Fruit fly (Drosophila melanogaster): ENCODE data around the gene Fancm.
A peak's percentile ranks its signal among the peaks of the same experiment; 100 is the strongest.

Gene Fancm

DNA sequence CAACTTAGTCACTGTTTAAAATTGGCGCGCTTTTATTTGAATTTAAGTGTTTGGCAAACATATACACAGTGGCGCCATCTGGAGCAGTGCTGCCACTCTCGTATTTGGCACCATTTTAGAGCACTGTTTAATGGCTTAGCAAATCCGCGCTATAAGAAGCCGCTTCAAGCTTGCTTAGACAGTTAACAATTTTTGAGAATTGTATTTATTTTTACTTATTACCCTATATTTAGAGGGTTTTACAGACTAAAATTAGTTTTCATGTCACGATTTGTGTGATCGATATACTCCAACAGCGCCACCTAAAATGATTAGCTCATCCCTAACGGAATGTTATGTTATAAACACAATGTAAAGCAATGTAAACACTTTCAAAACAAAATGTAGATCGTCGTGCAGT, at the start of gene Fancm (continued):
- TF ChIP-seq CG9797 (GFP tag; optimal IDR thresholded peaks at IDR 0.05) (peak; percentile 67), Bdp1 (GFP tag; optimal IDR thresholded peaks at IDR 0.05) (peak; percentile 58), CG12071 (GFP tag; optimal IDR thresholded peaks at IDR 0.05) (no peak), fru (optimal IDR thresholded peaks at IDR 0.05) (no peak), Mad (GFP tag; optimal IDR thresholded peaks at IDR 0.05) (peak; percentile 45), ERR (GFP tag; optimal IDR thresholded peaks at IDR 0.05) (peak; percentile 54), Doc3 (GFP tag; IDR thresholded peaks at IDR 0.05; ENCODE audit: partially characterized antibody) (peak; percentile 58; the same call in 2 of the 3 replicates), gcm2 (GFP tag; optimal IDR thresholded peaks at IDR 0.05) (no peak), CG17802 (tag; optimal IDR thresholded peaks at IDR 0.05) (peak; percentile 27), CTCF (GFP tag; optimal IDR thresholded peaks at IDR 0.05) (peak; percentile 98), CG6791 (GFP tag; IDR thresholded peaks at IDR 0.05; ENCODE audit: partially characterized antibody) (peak; percentile 65; the same call in 2 of the 3 replicates), Bgb (GFP tag; IDR thresholded peaks at IDR 0.05; ENCODE audit: partially characterized antibody) (peak; percentile 51), da (GFP tag; optimal IDR thresholded peaks at IDR 0.05) (peak; percentile 52), gsb-n (tag; optimal IDR thresholded peaks at IDR 0.05) (no peak), slou (GFP tag; optimal IDR thresholded peaks at IDR 0.05) (peak; percentile 57), btn (GFP tag; optimal IDR thresholded peaks at IDR 0.05) (peak; percentile 23), her (GFP tag; optimal IDR thresholded peaks at IDR 0.05) (peak; percentile 62), org-1 (GFP tag; optimal IDR thresholded peaks at IDR 0.05) (no peak), CG32532 (GFP tag; IDR thresholded peaks at IDR 0.05) (peak; percentile 57; the same call in 1 of the 2 replicates), D19B (GFP tag; optimal IDR thresholded peaks at IDR 0.05) (no peak), seq (GFP tag; IDR thresholded peaks at IDR 0.05) (no peak), pros (GFP tag; optimal IDR thresholded peaks at IDR 0.05) (no peak), Sox102F (GFP tag; optimal IDR thresholded peaks at IDR 0.05) (peak; percentile 45), CG9609 (GFP tag; optimal IDR thresholded peaks at IDR 0.05) (peak; percentile 77), Deaf1 (tag; optimal IDR thresholded peaks at IDR 0.05) (no peak), ind (GFP tag; optimal IDR thresholded peaks at IDR 0.05) (peak; percentile 68), CG10654 (GFP tag; optimal IDR thresholded peaks at IDR 0.05) (peak; percentile 54), CG12299 (tag; optimal IDR thresholded peaks at IDR 0.05) (no peak), sqz (GFP tag; optimal IDR thresholded peaks at IDR 0.05) (no peak), CG12744 (GFP tag; optimal IDR thresholded peaks at IDR 0.05) (peak; percentile 59), Hey (tag; optimal IDR thresholded peaks at IDR 0.05) (no peak), Atf-2 (GFP tag; optimal IDR thresholded peaks at IDR 0.05) (peak; percentile 62), CG3995 (GFP tag; optimal IDR thresholded peaks at IDR 0.05) (peak; percentile 84), Meics (GFP tag; optimal IDR thresholded peaks at IDR 0.05) (peak; percentile 50), CG42726 (GFP tag; IDR thresholded peaks at IDR 0.05; ENCODE audit: partially characterized antibody) (peak; percentile 69), CG1024 (GFP tag; IDR thresholded peaks at IDR 0.05) (no peak), CG8765 (GFP tag; IDR thresholded peaks at IDR 0.05) (no peak), eyg (GFP tag; optimal IDR thresholded peaks at IDR 0.05) (no peak), Antp (GFP tag; optimal IDR thresholded peaks at IDR 0.05) (peak; percentile 85), HLH4C (GFP tag; IDR thresholded peaks at IDR 0.05; ENCODE audit: partially characterized antibody) (peak; percentile 55; the same call in 2 of the 3 replicates), sr (GFP tag; IDR thresholded peaks at IDR 0.05) (no peak), Poxn (GFP tag; IDR thresholded peaks at IDR 0.05) (no peak), Ravus (GFP tag; IDR thresholded peaks at IDR 0.05) (no peak), CG9727 (GFP tag; optimal IDR thresholded peaks at IDR 0.05) (peak; percentile 54), CG3847 (GFP tag; IDR thresholded peaks at IDR 0.05) (peak; percentile 86), CoRest (tag; optimal IDR thresholded peaks at IDR 0.05) (peak; percentile 76), Fer2 (tag; optimal IDR thresholded peaks at IDR 0.05) (no peak), Fer3 (tag; optimal IDR thresholded peaks at IDR 0.05) (peak; percentile 35), gt (GFP tag; IDR thresholded peaks at IDR 0.05) (no peak), pho (GFP tag; optimal IDR thresholded peaks at IDR 0.05) (peak; percentile 78), bsh (GFP tag; optimal IDR thresholded peaks at IDR 0.05) (peak in 1 of 2 experiments; percentile 8), Vsx1 (GFP tag; optimal IDR thresholded peaks at IDR 0.05) (no peak)

Measured in whole organism, embryonic.